Worm (Caenorhabditis elegans) whole organism, early embryonic: Measurements from ENCODE around the gene F32D8.1.

Experiments used
- B0310.2 ChIP-seq: sonication (generic microtip); optimal IDR thresholded peaks from 2 replicates; lab custom pipeline; 2016; ENCODE audit warnings: mild to moderate bottlenecking, missing genetic modification characterization, missing compliant biosample characterization
- ama-1 ChIP-seq: fragments of 150-350 bp; optimal IDR thresholded peaks from 2 replicates; lab custom pipeline; 2014
- ceh-36 ChIP-seq: sonication (generic microtip); optimal IDR thresholded peaks from 2 replicates; lab custom pipeline; 2016; ENCODE audit warnings: missing genetic modification characterization, inconsistent platforms, missing compliant biosample characterization
- ets-7 ChIP-seq: sonication (generic microtip); optimal IDR thresholded peaks from 2 replicates; lab custom pipeline; 2016; ENCODE audit warnings: missing genotype, missing genetic modification characterization, missing compliant biosample characterization
- flt-1 ChIP-seq: fragments of 200-800 bp; sonication (Bioruptor generic); IDR thresholded peaks from 2 replicates; pipeline ENCODE4 v1.3.6; 2022; ENCODE audit warnings: missing genetic modification characterization, missing compliant biosample characterization
- hmbx-1 ChIP-seq: sonication (generic microtip); optimal IDR thresholded peaks from 2 replicates; lab custom pipeline; 2016; ENCODE audit warnings: mild to moderate bottlenecking, missing genetic modification characterization, missing compliant biosample characterization
- hmg-4 ChIP-seq: fragments of 200-800 bp; sonication (Bioruptor generic); optimal IDR thresholded peaks from 2 replicates; lab custom pipeline; 2018; ENCODE audit warnings: mild to moderate bottlenecking, missing genetic modification characterization, missing compliant biosample characterization
- pes-1 ChIP-seq: fragments of 200-800 bp; sonication (Bioruptor generic); IDR thresholded peaks from 2 replicates; pipeline ENCODE4 v1.3.6; 2022; ENCODE audit warnings: missing genetic modification reagents, missing genetic modification characterization, missing compliant biosample characterization
- scrt-1 ChIP-seq: fragments of 200-800 bp; sonication (Bioruptor generic); IDR thresholded peaks from 2 replicates; pipeline ENCODE4 v1.3.6; 2022; ENCODE audit warnings: missing genetic modification characterization, missing compliant biosample characterization
- sea-1 ChIP-seq: fragments of 200-800 bp; sonication (Bioruptor generic); conservative IDR thresholded peaks from 2 replicates; pipeline ENCODE4 v1.3.6; 2022; ENCODE audit warnings: missing genetic modification characterization, missing compliant biosample characterization

DNA sequence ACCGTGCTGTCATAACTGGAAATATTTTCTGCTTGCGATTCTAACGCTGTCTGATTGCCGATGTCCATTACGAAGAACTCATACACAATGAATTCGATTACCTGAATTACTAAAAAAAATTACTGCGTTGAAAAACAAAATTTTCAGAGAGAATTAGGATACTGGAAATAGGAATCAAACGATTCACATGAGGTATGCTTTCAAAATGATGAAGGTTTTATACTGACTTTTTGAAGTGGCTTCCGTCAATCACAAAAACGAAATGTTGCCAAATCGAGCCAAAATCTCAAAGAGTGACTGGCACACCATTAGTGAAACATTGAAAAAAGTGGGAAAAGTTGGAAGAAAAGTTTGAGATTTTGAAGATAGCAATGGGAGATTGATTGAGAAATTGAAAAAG is 28.4 kb downstream of the F32D8.1 start, which contains the start of gene zzz-1:
- TF ChIP-seq B0310.2, result no peak
- TF ChIP-seq ama-1 (lab: Kevin White, UChicago), result no peak
- no peak for TF ChIP-seq hmg-4
- no peak for TF ChIP-seq scrt-1 (GFP tag; lab: Robert Waterston, UW)
- no peak for TF ChIP-seq sea-1
- TF ChIP-seq pes-1 (GFP tag; lab: Robert Waterston, UW), result no peak
- TF ChIP-seq ets-7, result no peak
- TF ChIP-seq ceh-36 (tag; lab: Kevin White, UChicago), result no peak
- TF ChIP-seq hmbx-1 (tag; lab: Kevin White, UChicago), result no peak
- no peak for TF ChIP-seq flt-1 (GFP tag; lab: Robert Waterston, UW)
